Worm (Caenorhabditis elegans) whole organism, young adult: Measurements from ENCODE around the gene F58E1.13.

Source experiments
- ccch-3 ChIP-seq: fragments of 200-800 bp; sonication (Bioruptor generic); optimal IDR thresholded peaks from 2 replicates; lab custom pipeline; 2018; ENCODE audit warnings: mild to moderate bottlenecking, missing genetic modification characterization, missing compliant biosample characterization
- him-1 ChIP-seq: sonication (generic microtip); optimal IDR thresholded peaks from 2 replicates; lab custom pipeline; 2016; ENCODE audit warnings: missing genotype, missing genetic modification reagents, missing genetic modification characterization, missing compliant biosample characterization
- lin-54 ChIP-seq: fragments of 200-800 bp; sonication (Bioruptor generic); optimal IDR thresholded peaks from 2 replicates; lab custom pipeline; 2018; ENCODE audit warnings: mild to moderate bottlenecking, missing genetic modification characterization, missing compliant biosample characterization
- madf-6 ChIP-seq: fragments of 200-800 bp; sonication (Bioruptor generic); IDR thresholded peaks from 2 replicates; pipeline ENCODE4 v1.3.6; 2022; ENCODE audit warnings: missing genetic modification reagents, missing genetic modification characterization, missing compliant biosample characterization
- rpc-1 ChIP-seq, 2 experiments: fragments of 150-350 bp in 1 of 2; sonication (generic microtip) in 1 of 2; optimal IDR thresholded peaks; 2 replicates each; lab custom pipeline; 2014 to 2018; ENCODE audit warnings: missing biosample characterization in 1 of 2, missing genetic modification characterization in 1 of 2, missing genetic modification reagents in 1 of 2, missing genotype in 1 of 2
- ztf-18 ChIP-seq: sonication (generic microtip); optimal IDR thresholded peaks from 2 replicates; lab custom pipeline; 2016; ENCODE audit warnings: missing genotype, mild to moderate bottlenecking, missing genetic modification characterization, missing compliant biosample characterization
- ztf-25 ChIP-seq: fragments of 200-800 bp; sonication (Bioruptor generic); IDR thresholded peaks from 2 replicates; pipeline ENCODE4 v1.3.6; 2022; ENCODE audit warnings: missing genetic modification reagents, missing genetic modification characterization, missing compliant biosample characterization

DNA sequence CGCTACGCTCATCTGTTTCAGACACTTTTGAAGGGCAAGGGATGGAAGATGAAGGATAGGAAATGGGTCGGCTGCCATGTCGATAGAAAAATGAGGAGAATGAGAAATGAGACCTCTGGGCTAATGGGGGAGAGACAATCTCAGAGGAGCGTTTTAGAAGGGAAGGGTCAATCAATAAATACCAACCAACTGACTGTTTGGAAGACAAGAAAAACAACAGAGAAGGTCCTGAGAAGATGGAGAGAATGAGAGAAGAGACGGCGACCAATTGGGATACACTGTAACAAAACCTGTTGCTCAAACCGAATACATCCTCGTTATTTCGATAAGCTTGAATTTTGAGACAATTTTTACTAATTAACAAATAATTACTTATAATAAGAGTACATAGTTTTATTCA, 42.3 kb downstream of the F58E1.13 start, which contains the start of gene fbxb-15:
- TF ChIP-seq ztf-25 (GFP tag; lab: Robert Waterston, UW) (no peak), lin-54 (GFP tag; lab: Kevin White, UChicago) (no peak), ccch-3 (no peak), him-1 (no peak), madf-6 (no peak), ztf-18 (no peak), rpc-1 (optimal IDR thresholded peaks at IDR 0.05; lab: Kevin White, UChicago) (no peak), rpc-1 (tag; optimal IDR thresholded peaks at IDR 0.05; lab: Kevin White, UChicago) (no peak)
